Worm (Caenorhabditis elegans): ENCODE results near the gene R05G6.9.
"Not testable (repeated sequence)": the region's sequence is repeated elsewhere in the genome, so short reads cannot be mapped to it uniquely, and the experiment has no call there.

R05G6.9 gene

ce11 chrIV:7516167-7516566 is at the start of gene R05G6.9, which contains the start of gene R05G6.3:
Gene R05G6.9, minus strand, starts transcription at chrIV:7516267.
Gene R05G6.3, plus strand, starts transcription at chrIV:7516552.
- TF ChIP-seq unc-62 (GFP tag; optimal IDR thresholded peaks at IDR 0.05 in 1 of 2) (peak in 1 of 2 experiments; percentile 7), unc-62 (tag; optimal IDR thresholded peaks at IDR 0.05) (no peak), aha-1 (tag) (peak; percentile 66), attf-4 (tag; optimal IDR thresholded peaks at IDR 0.05) (no peak)

- TF ChIP-seq ceh-82, zip-2, egl-27 (tag; optimal IDR thresholded peaks at IDR 0.05): not testable (repeated sequence)
Observed at ce11 chrIV:7563850-7564249, 47.8 kb upstream of the R05G6.9 start, which contains the start of gene F32E10.9. Gene F32E10.9, minus strand, starts transcription at chrIV:7563950.

- TF ChIP-seq zag-1 (tag; optimal IDR thresholded peaks at IDR 0.05) (no peak), daf-16 (GFP tag; optimal IDR thresholded peaks at IDR 0.05) (no peak), daf-16 (tag; optimal IDR thresholded peaks at IDR 0.05) (no peak), zip-2 (tag; optimal IDR thresholded peaks at IDR 0.05) (no peak), ama-1 (optimal IDR thresholded peaks at IDR 0.05) (peak; percentile 2), set-16 (GFP tag; IDR thresholded peaks at IDR 0.05) (no peak), mxl-2 (GFP tag; conservative IDR thresholded peaks at IDR 0.05) (no peak), ces-1 (GFP tag; optimal IDR thresholded peaks at IDR 0.05) (no peak), madf-9 (GFP tag; conservative IDR thresholded peaks at IDR 0.05) (no peak), ceh-82 (tag; optimal IDR thresholded peaks at IDR 0.05) (no peak), ztf-11 (tag; optimal IDR thresholded peaks at IDR 0.05) (no peak), nhr-48 (tag; optimal IDR thresholded peaks at IDR 0.05) (no peak), attf-4 (tag; optimal IDR thresholded peaks at IDR 0.05) (no peak), php-3 (GFP tag; IDR thresholded peaks at IDR 0.05) (no peak), D1046.2 (GFP tag; IDR thresholded peaks at IDR 0.05) (no peak), arid-1 (GFP tag; conservative IDR thresholded peaks at IDR 0.05) (no peak), tra-1 (GFP tag; IDR thresholded peaks at IDR 0.05) (no peak), R02D3.7 (tag; optimal IDR thresholded peaks at IDR 0.05) (no peak), hlh-11 (tag; optimal IDR thresholded peaks at IDR 0.05) (no peak), unc-39 (tag; optimal IDR thresholded peaks at IDR 0.05) (no peak), nhr-41 (GFP tag; IDR thresholded peaks at IDR 0.05) (no peak), lin-13 (GFP tag; optimal IDR thresholded peaks at IDR 0.05) (peak; percentile 44), fkh-10 (GFP tag; optimal IDR thresholded peaks at IDR 0.05) (peak; percentile 31), gei-8 (GFP tag; optimal IDR thresholded peaks at IDR 0.05) (no peak), F10B5.3 (tag; optimal IDR thresholded peaks at IDR 0.05) (no peak), nhr-111 (GFP tag; optimal IDR thresholded peaks at IDR 0.05) (no peak), Y48G9A.11 (GFP tag; IDR thresholded peaks at IDR 0.05) (no peak), daf-8 (GFP tag; IDR thresholded peaks at IDR 0.05) (no peak), lsy-2 (tag; optimal IDR thresholded peaks at IDR 0.05) (peak in 1 of 2 experiments; percentile 62), hmg-1.1 (GFP tag; IDR thresholded peaks at IDR 0.05) (no peak), spr-1 (tag; optimal IDR thresholded peaks at IDR 0.05) (no peak), Y75B8A.6 (GFP tag; IDR thresholded peaks at IDR 0.05) (no peak), hif-1 (tag; optimal IDR thresholded peaks at IDR 0.05) (peak in 1 of 2 experiments; percentile 47), nhr-11 (tag; optimal IDR thresholded peaks at IDR 0.05) (no peak), mep-1 (tag; optimal IDR thresholded peaks at IDR 0.05) (peak; percentile 51), dmd-6 (GFP tag; IDR thresholded peaks at IDR 0.05) (no peak), F44E2.7 (GFP tag; IDR thresholded peaks at IDR 0.05) (no peak), rbr-2 (tag; optimal IDR thresholded peaks at IDR 0.05) (no peak), nhr-42 (GFP tag; IDR thresholded peaks at IDR 0.05) (no peak), T20F7.1 (GFP tag; optimal IDR thresholded peaks at IDR 0.05) (no peak), Y105C5A.15 (GFP tag; IDR thresholded peaks at IDR 0.05) (no peak), pqm-1 (tag; optimal IDR thresholded peaks at IDR 0.05) (peak; percentile 36), dmd-8 (GFP tag; IDR thresholded peaks at IDR 0.05) (no peak), lin-15B (tag; optimal IDR thresholded peaks at IDR 0.05) (no peak), ZK546.5 (tag; optimal IDR thresholded peaks at IDR 0.05) (no peak)
Observed at ce11 chrIV:7561614-7562142, 45.6 kb upstream of the R05G6.9 start, which contains the start of gene ima-3. Gene ima-3, minus strand, starts transcription at chrIV:7561664.

Data from whole organism, L4 larva.